Fruit fly (Drosophila melanogaster): Measurements from ENCODE around the gene Ugt301D1.

Gene Ugt301D1

DNA sequence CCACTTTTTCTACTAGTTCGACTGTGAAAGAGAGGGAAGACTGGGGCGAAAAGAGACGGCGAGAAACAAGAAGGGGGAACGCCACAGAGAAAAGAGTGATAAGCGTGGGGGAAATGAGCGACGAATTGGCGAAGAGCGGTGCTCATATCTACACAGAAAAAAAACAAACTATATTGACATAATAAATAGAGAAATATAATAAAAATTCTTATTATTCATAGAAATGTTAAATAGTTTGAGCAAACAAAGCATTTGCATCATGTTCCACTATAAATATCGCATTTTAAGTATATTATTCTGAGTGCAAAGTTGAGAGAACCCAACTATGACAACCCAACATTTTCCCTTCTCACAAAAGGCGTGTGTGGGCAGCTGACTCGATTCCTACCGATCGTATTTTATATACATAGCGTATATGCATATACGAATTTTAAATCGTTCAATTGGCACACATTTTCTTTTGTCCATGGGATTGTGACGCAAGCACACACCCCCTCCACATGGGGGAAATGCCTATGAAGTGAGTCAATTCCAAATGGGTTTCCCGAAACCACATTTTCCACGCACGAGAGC lies 48.7 kb downstream of the Ugt301D1 start (continued):
- no peak for TF ChIP-seq Eip93F (GFP tag; optimal IDR thresholded peaks at IDR 0.05)
- TF ChIP-seq CG8119 (GFP tag; IDR thresholded peaks at IDR 0.05), result peak; percentile 84
- TF ChIP-seq spab (GFP tag; optimal IDR thresholded peaks at IDR 0.05), result peak; percentile 52
- TF ChIP-seq CG10631 (GFP tag; optimal IDR thresholded peaks at IDR 0.05), result peak; percentile 71
- TF ChIP-seq Lpt (GFP tag; optimal IDR thresholded peaks at IDR 0.05), result peak; percentile 49
- peak; percentile 77 for TF ChIP-seq svp (GFP tag)
- TF ChIP-seq CG6808 (GFP tag; optimal IDR thresholded peaks at IDR 0.05), result peak; percentile 39
- peak; percentile 75 for TF ChIP-seq Eip75B (GFP tag; optimal IDR thresholded peaks at IDR 0.05)
- TF ChIP-seq CG11902 (GFP tag; optimal IDR thresholded peaks at IDR 0.05), result peak; percentile 47
- TF ChIP-seq CG1621 (tag; optimal IDR thresholded peaks at IDR 0.05), result peak; percentile 33
- peak; percentile 86 for TF ChIP-seq Hr4 (GFP tag; optimal IDR thresholded peaks at IDR 0.05)

DNA sequence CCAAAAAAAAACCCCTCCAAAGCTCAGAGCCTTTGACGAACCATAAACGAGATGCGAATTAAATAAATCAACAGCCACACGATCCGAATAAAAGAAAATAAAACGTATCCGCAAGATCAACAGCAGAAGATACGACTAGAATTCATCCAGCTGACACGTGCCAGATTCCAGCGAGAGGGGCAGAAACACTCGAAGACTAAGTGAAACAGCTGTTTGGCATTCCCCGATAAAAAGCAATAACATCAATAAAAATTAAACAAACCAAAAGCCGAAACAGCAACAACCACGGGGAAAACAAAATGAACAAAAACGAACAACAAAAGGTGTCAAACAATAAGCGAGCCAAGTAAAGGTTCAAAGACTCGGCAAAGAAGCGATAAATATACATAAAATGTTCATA lies 49.7 kb downstream of the Ugt301D1 start:
- TF ChIP-seq esn (GFP tag; optimal IDR thresholded peaks at IDR 0.05), result peak; percentile 9
- TF ChIP-seq svp (GFP tag), result no peak
- TF ChIP-seq Gug (GFP tag; IDR thresholded peaks at IDR 0.05), result no peak
- no peak for TF ChIP-seq CG8632 (GFP tag; optimal IDR thresholded peaks at IDR 0.05)
- TF ChIP-seq eg (GFP tag; IDR thresholded peaks at IDR 0.05), result no peak
- TF ChIP-seq Lpt (GFP tag; optimal IDR thresholded peaks at IDR 0.05), result no peak
- peak; percentile 16 for TF ChIP-seq vri (GFP tag; optimal IDR thresholded peaks at IDR 0.05)
- TF ChIP-seq CG11902 (GFP tag; optimal IDR thresholded peaks at IDR 0.05), result no peak
- peak; percentile 67 for TF ChIP-seq fkh (GFP tag; optimal IDR thresholded peaks at IDR 0.05)
- no peak for TF ChIP-seq Ets21C (GFP tag; optimal IDR thresholded peaks at IDR 0.05)
- TF ChIP-seq dac (GFP tag; optimal IDR thresholded peaks at IDR 0.05), result no peak
- TF ChIP-seq CG31627 (GFP tag; optimal IDR thresholded peaks at IDR 0.05), result no peak
- no peak for TF ChIP-seq Ets96B (tag; optimal IDR thresholded peaks at IDR 0.05)
- TF ChIP-seq acj6 (GFP tag; optimal IDR thresholded peaks at IDR 0.05), result no peak
- TF ChIP-seq topi (GFP tag; optimal IDR thresholded peaks at IDR 0.05), result no peak
- TF ChIP-seq Sox15 (GFP tag; optimal IDR thresholded peaks at IDR 0.05), result no peak
- peak; percentile 8 for TF ChIP-seq Eip93F (GFP tag; optimal IDR thresholded peaks at IDR 0.05)
- no peak for TF ChIP-seq Eip75B (GFP tag; optimal IDR thresholded peaks at IDR 0.05)
- TF ChIP-seq Eip78C (GFP tag), result peak; percentile 35
- no peak for TF ChIP-seq ss (GFP tag; optimal IDR thresholded peaks at IDR 0.05)

DNA sequence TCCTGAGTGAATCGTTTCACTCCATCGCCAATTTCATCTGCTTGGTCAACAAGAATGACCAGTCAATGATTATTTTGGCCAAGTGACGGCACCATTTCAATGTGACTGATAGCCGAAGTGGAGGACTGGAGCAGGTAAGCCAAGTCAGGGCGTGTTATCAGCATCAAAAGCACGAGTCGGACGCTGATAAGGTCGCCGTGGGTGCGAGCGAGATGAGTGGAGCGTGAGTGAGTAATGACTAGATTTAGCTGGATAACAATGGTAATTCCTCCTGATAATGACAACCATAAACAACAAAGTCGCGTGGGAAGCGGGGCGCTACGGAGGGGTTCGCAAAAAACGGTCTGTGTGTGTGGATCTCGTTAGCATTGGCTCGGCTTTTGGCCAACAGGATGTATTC lies 51.7 kb downstream of the Ugt301D1 start:
- TF ChIP-seq vri (GFP tag; optimal IDR thresholded peaks at IDR 0.05) (peak; percentile 56), achi (GFP tag; optimal IDR thresholded peaks at IDR 0.05) (no peak), svp (GFP tag) (peak; percentile 35), Eip93F (GFP tag; optimal IDR thresholded peaks at IDR 0.05) (peak; percentile 54)

DNA sequence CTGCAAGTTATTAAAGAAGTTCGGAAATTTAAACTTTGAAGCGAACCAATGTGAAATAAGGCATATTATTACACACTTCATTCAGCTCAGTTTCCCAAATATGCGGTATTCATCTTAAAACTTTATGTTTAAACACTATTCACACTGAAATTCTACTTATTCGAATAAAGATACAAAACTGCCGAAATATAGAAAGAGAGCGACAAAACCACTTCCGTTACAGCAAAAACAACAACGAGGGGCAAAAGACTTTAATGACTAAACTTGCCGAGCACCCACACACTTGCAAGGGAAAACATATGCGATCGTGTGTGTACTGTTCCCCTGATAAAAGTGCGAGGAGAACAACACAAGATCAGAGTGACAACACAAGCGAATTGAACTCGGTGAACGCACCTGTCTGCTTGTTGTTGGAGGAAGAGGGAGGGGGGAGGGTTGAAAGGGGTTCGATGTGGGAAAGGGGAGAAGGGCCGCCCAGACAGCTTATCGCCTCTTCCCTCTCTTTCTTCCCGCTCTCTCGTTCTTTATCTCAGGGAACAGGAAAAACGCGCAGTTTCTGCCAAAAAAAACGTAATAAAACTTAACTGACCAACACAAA lies 52.3 kb downstream of the Ugt301D1 start:
- TF ChIP-seq CG32006 (GFP tag; optimal IDR thresholded peaks at IDR 0.05) (no peak), topi (GFP tag; optimal IDR thresholded peaks at IDR 0.05) (no peak), CG6854 (GFP tag; optimal IDR thresholded peaks at IDR 0.05) (peak; percentile 22), Gug (GFP tag; IDR thresholded peaks at IDR 0.05) (no peak), cyc (GFP tag; optimal IDR thresholded peaks at IDR 0.05) (no peak), CG3919 (GFP tag; optimal IDR thresholded peaks at IDR 0.05) (no peak), CG9139 (GFP tag; optimal IDR thresholded peaks at IDR 0.05) (no peak), CG8119 (GFP tag; IDR thresholded peaks at IDR 0.05) (no peak), acj6 (GFP tag; optimal IDR thresholded peaks at IDR 0.05) (no peak), eg (GFP tag; IDR thresholded peaks at IDR 0.05) (no peak), spab (GFP tag; optimal IDR thresholded peaks at IDR 0.05) (no peak), CG6163 (GFP tag; IDR thresholded peaks at IDR 0.05) (peak; percentile 40; the same call in 2 of the 3 replicates), salr (GFP tag; optimal IDR thresholded peaks at IDR 0.05) (no peak), fkh (GFP tag; optimal IDR thresholded peaks at IDR 0.05) (peak; percentile 57), vri (GFP tag; optimal IDR thresholded peaks at IDR 0.05) (peak; percentile 51), Sox15 (GFP tag; optimal IDR thresholded peaks at IDR 0.05) (no peak), Lpt (GFP tag; optimal IDR thresholded peaks at IDR 0.05) (peak; percentile 38), CG11762 (GFP tag; optimal IDR thresholded peaks at IDR 0.05; ENCODE audit: insufficient read depth) (no peak), net (GFP tag; optimal IDR thresholded peaks at IDR 0.05) (peak; percentile 31), Eip93F (GFP tag; optimal IDR thresholded peaks at IDR 0.05) (peak; percentile 21), Eip78C (GFP tag) (peak; percentile 60), Sox14 (GFP tag; optimal IDR thresholded peaks at IDR 0.05) (peak; percentile 17)
